Worm (Caenorhabditis elegans) whole organism, L4 larva: Measurements from ENCODE around the gene orc-5.

Experiments used
- F37D6.2 ChIP-seq: sonication (generic microtip); optimal IDR thresholded peaks from 2 replicates; lab custom pipeline; 2016; ENCODE audit warnings: mild to moderate bottlenecking, missing genetic modification characterization, missing compliant biosample characterization
- F44E2.7 ChIP-seq: fragments of 200-800 bp; sonication (Bioruptor generic); IDR thresholded peaks from 2 replicates; pipeline ENCODE4 v2.1.2; 2022; ENCODE audit warnings: missing genetic modification characterization, missing compliant biosample characterization
- F49E8.2 ChIP-seq: sonication (generic microtip); optimal IDR thresholded peaks from 2 replicates; lab custom pipeline; 2016; ENCODE audit warnings: missing compliant biosample characterization, mild to moderate bottlenecking, missing genetic modification characterization, borderline replicate concordance
- R02D3.7 ChIP-seq: fragments of 150-350 bp; sonication (generic microtip); optimal IDR thresholded peaks from 3 replicates; lab custom pipeline; 2014; ENCODE audit warnings: missing biosample characterization, missing genetic modification characterization
- T20F7.1 ChIP-seq: fragments of 200-800 bp; sonication (Bioruptor generic); optimal IDR thresholded peaks from 2 replicates; lab custom pipeline; 2018; ENCODE audit warnings: mild to moderate bottlenecking, missing genetic modification characterization, missing compliant biosample characterization
- ZK546.5 ChIP-seq, 2 experiments: sonication (generic microtip); optimal IDR thresholded peaks; 2 replicates each; lab custom pipeline; 2017; ENCODE audit warnings: missing biosample characterization in 2 of 2, missing genetic modification characterization in 2 of 2
- aly-2 ChIP-seq: sonication (generic microtip); optimal IDR thresholded peaks from 2 replicates; lab custom pipeline; 2018; ENCODE audit warnings: missing biosample characterization, missing genetic modification characterization
- arid-1 ChIP-seq: fragments of 200-800 bp; sonication (Bioruptor generic); conservative IDR thresholded peaks from 2 replicates; pipeline ENCODE4 v1.3.6; 2022; ENCODE audit warnings: missing genetic modification reagents, missing genetic modification characterization, missing compliant biosample characterization
- ceh-20 ChIP-seq: fragments of 200-800 bp; sonication (Bioruptor generic); IDR thresholded peaks from 2 replicates; pipeline ENCODE4 v1.3.6; 2022; ENCODE audit warnings: missing genetic modification reagents, missing genetic modification characterization, missing compliant biosample characterization
- ceh-44 ChIP-seq: fragments of 200-800 bp; sonication (Bioruptor generic); IDR thresholded peaks from 2 replicates; pipeline ENCODE4 v1.3.6; 2022; ENCODE audit warnings: missing genetic modification reagents, missing genetic modification characterization, missing compliant biosample characterization
- ces-1 ChIP-seq: fragments of 150-350 bp; sonication (generic microtip); optimal IDR thresholded peaks from 4 replicates; lab custom pipeline; 2014; ENCODE audit warnings: missing biosample characterization, missing genetic modification reagents, missing genetic modification characterization
- ctbp-1 ChIP-seq: fragments of 200-800 bp; sonication (Bioruptor generic); IDR thresholded peaks from 2 replicates; pipeline ENCODE4 v1.3.6; 2022; ENCODE audit warnings: missing genetic modification reagents, missing genetic modification characterization, missing compliant biosample characterization
- daf-12 ChIP-seq: fragments of 150-350 bp; optimal IDR thresholded peaks from 2 replicates; lab custom pipeline; 2014; ENCODE audit warnings: missing biosample characterization, missing genetic modification reagents, missing genetic modification characterization
- daf-16 ChIP-seq, 3 experiments: sonication (generic microtip); optimal IDR thresholded peaks; 2 replicates each; lab custom pipeline; 2016 to 2017; ENCODE audit warnings: missing genetic modification characterization in 3 of 3, missing genetic modification reagents in 3 of 3, mild to moderate bottlenecking in 2 of 3, missing compliant biosample characterization in 2 of 3, missing biosample characterization in 1 of 3, moderate library complexity in 1 of 3
- egl-43 ChIP-seq: fragments of 200-800 bp; sonication (Bioruptor generic); IDR thresholded peaks from 2 replicates; pipeline ENCODE4 v1.3.6; 2022; ENCODE audit warnings: missing genetic modification reagents, missing genetic modification characterization, missing compliant biosample characterization
- gei-8 ChIP-seq: fragments of 200-800 bp; sonication (Bioruptor generic); optimal IDR thresholded peaks from 2 replicates; lab custom pipeline; 2018; ENCODE audit warnings: mild to moderate bottlenecking, missing genetic modification characterization, missing compliant biosample characterization
- hmg-1.1 ChIP-seq: fragments of 200-800 bp; sonication (Bioruptor generic); IDR thresholded peaks from 2 replicates; pipeline ENCODE4 v1.3.6; 2022; ENCODE audit warnings: missing genetic modification reagents, missing genetic modification characterization, missing compliant biosample characterization
- jun-1 ChIP-seq: fragments of 150-350 bp; optimal IDR thresholded peaks from 2 replicates; lab custom pipeline; 2014; ENCODE audit warnings: missing biosample characterization, missing genetic modification reagents, missing genetic modification characterization
- lin-1 ChIP-seq: fragments of 200-800 bp; sonication (Bioruptor generic); IDR thresholded peaks from 2 replicates; pipeline ENCODE4 v1.3.6; 2022; ENCODE audit warnings: missing genetic modification reagents, missing genetic modification characterization, missing compliant biosample characterization
- lin-13 ChIP-seq: fragments of 150-350 bp; optimal IDR thresholded peaks from 2 replicates; lab custom pipeline; 2014; ENCODE audit warnings: missing biosample characterization, missing genetic modification reagents, missing genetic modification characterization
- lin-38 ChIP-seq: fragments of 200-800 bp; sonication (Bioruptor generic); IDR thresholded peaks from 2 replicates; pipeline ENCODE4 v1.3.6; 2022; ENCODE audit warnings: missing genetic modification reagents, missing genetic modification characterization, missing compliant biosample characterization
- lin-39 ChIP-seq: fragments of 150-350 bp; optimal IDR thresholded peaks from 2 replicates; lab custom pipeline; 2014; ENCODE audit warnings: missing biosample characterization, missing genetic modification reagents, missing genetic modification characterization
- lir-3 ChIP-seq: sonication (generic microtip); optimal IDR thresholded peaks from 2 replicates; lab custom pipeline; 2016; ENCODE audit warnings: mild to moderate bottlenecking, missing genetic modification characterization, missing compliant biosample characterization
- madf-5 ChIP-seq, 2 experiments: fragments of 200-800 bp; sonication (Bioruptor generic); IDR thresholded peaks; 2 replicates each; pipeline ENCODE4 v1.3.6; 2022; ENCODE audit warnings: missing compliant biosample characterization in 2 of 2, missing genetic modification characterization in 2 of 2
- madf-9 ChIP-seq: fragments of 200-800 bp; sonication (Bioruptor generic); conservative IDR thresholded peaks from 2 replicates; pipeline ENCODE4 v1.3.6; 2022; ENCODE audit warnings: missing genetic modification reagents, missing genetic modification characterization, missing compliant biosample characterization
- mxl-2 ChIP-seq: fragments of 200-800 bp; sonication (Bioruptor generic); conservative IDR thresholded peaks from 2 replicates; pipeline ENCODE4 v1.3.6; 2022; ENCODE audit warnings: missing genetic modification reagents, missing genetic modification characterization, missing compliant biosample characterization
- mxl-3 ChIP-seq: fragments of 200-800 bp; sonication (Bioruptor generic); optimal IDR thresholded peaks from 2 replicates; lab custom pipeline; 2018; ENCODE audit warnings: mild to moderate bottlenecking, missing genetic modification characterization, missing compliant biosample characterization
- nhr-102 ChIP-seq: sonication (generic microtip); optimal IDR thresholded peaks from 2 replicates; lab custom pipeline; 2016; ENCODE audit warnings: mild to moderate bottlenecking, missing genetic modification characterization, moderate library complexity, missing compliant biosample characterization
- nhr-111 ChIP-seq: fragments of 200-800 bp; sonication (Bioruptor generic); optimal IDR thresholded peaks from 2 replicates; lab custom pipeline; 2018; ENCODE audit warnings: mild to moderate bottlenecking, missing genetic modification characterization, missing compliant biosample characterization
- nhr-237 ChIP-seq: sonication (generic microtip); optimal IDR thresholded peaks from 2 replicates; lab custom pipeline; 2017; ENCODE audit warnings: missing biosample characterization, missing genetic modification characterization
- nhr-25 ChIP-seq: sonication (generic microtip); optimal IDR thresholded peaks from 2 replicates; lab custom pipeline; 2017; ENCODE audit warnings: missing genetic modification characterization, mild to moderate bottlenecking, missing compliant biosample characterization, antibody characterized with exemption, moderate library complexity, borderline replicate concordance; ENCODE audit not compliant: insufficient read depth
- nhr-28 ChIP-seq: fragments of 150-350 bp; optimal IDR thresholded peaks from 2 replicates; lab custom pipeline; 2014; ENCODE audit warnings: missing biosample characterization, missing genetic modification characterization
- nhr-41 ChIP-seq: fragments of 200-800 bp; sonication (Bioruptor generic); IDR thresholded peaks from 2 replicates; pipeline ENCODE4 v1.3.6; 2022; ENCODE audit warnings: missing genetic modification reagents, missing genetic modification characterization, missing compliant biosample characterization
- nhr-42 ChIP-seq: fragments of 200-800 bp; sonication (Bioruptor generic); IDR thresholded peaks from 2 replicates; pipeline ENCODE4 v1.3.6; 2022; ENCODE audit warnings: missing genetic modification characterization, missing compliant biosample characterization
- nhr-48 ChIP-seq: sonication (generic microtip); optimal IDR thresholded peaks from 2 replicates; lab custom pipeline; 2016; ENCODE audit warnings: mild to moderate bottlenecking, missing genetic modification characterization, missing compliant biosample characterization
- nhr-76 ChIP-seq: fragments of 150-350 bp; optimal IDR thresholded peaks from 2 replicates; lab custom pipeline; 2014; ENCODE audit warnings: missing biosample characterization, missing genetic modification characterization
- saeg-2 ChIP-seq: fragments of 200-800 bp; sonication (Bioruptor generic); IDR thresholded peaks from 2 replicates; pipeline ENCODE4 v1.3.6; 2022; ENCODE audit warnings: missing genetic modification reagents, missing genetic modification characterization, missing compliant biosample characterization
- sdz-12 ChIP-seq: fragments of 200-800 bp; sonication (Bioruptor generic); optimal IDR thresholded peaks from 2 replicates; lab custom pipeline; 2018; ENCODE audit warnings: mild to moderate bottlenecking, missing genetic modification characterization, missing compliant biosample characterization
- snpc-1.2 ChIP-seq: fragments of 200-800 bp; sonication (Bioruptor generic); IDR thresholded peaks from 2 replicates; pipeline ENCODE4 v1.3.6; 2022; ENCODE audit warnings: missing genetic modification reagents, missing genetic modification characterization, missing compliant biosample characterization
- snpc-4 ChIP-seq: fragments of 150-350 bp; optimal IDR thresholded peaks from 2 replicates; lab custom pipeline; 2014; ENCODE audit warnings: missing biosample characterization, missing genetic modification characterization
- spr-3 ChIP-seq: fragments of 200-800 bp; sonication (Bioruptor generic); optimal IDR thresholded peaks from 2 replicates; lab custom pipeline; 2018; ENCODE audit warnings: mild to moderate bottlenecking, missing genetic modification characterization, missing compliant biosample characterization
- zag-1 ChIP-seq: fragments of 150-350 bp; optimal IDR thresholded peaks from 2 replicates; lab custom pipeline; 2014; ENCODE audit warnings: missing biosample characterization, missing genetic modification characterization
- zfp-2 ChIP-seq: sonication (generic microtip); optimal IDR thresholded peaks from 2 replicates; lab custom pipeline; 2016; ENCODE audit warnings: mild to moderate bottlenecking, missing genetic modification characterization, missing compliant biosample characterization
- zip-11 ChIP-seq: fragments of 200-800 bp; sonication (Bioruptor generic); IDR thresholded peaks from 2 replicates; pipeline ENCODE4 v1.3.6; 2022; ENCODE audit warnings: missing genetic modification characterization, missing compliant biosample characterization
- ztf-11 ChIP-seq: fragments of 150-350 bp; optimal IDR thresholded peaks from 2 replicates; lab custom pipeline; 2014; ENCODE audit warnings: missing biosample characterization, missing genetic modification characterization

The orc-5 gene

DNA sequence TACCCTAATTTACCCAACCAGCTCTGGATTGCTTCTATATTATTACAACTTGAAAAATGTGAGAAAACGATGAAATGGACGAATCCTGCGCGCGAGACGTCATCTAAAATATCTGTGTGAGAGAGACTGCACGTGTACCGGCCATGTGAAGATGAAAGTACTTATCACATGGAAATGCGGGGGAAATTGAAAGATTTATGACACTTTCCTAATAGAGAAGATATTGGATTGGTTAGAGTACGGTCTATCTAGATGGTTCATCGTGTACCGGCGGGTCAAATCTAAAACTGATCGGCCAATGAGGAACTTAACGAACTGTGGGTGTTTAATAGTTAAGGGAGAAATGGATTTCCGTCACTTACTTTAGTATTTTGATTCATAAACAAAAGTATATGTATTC is 47.6 kb upstream of the orc-5 start (continued):
- no peak for TF ChIP-seq nhr-25 (tag; lab: Kevin White, UChicago)
- no peak for TF ChIP-seq zag-1 (tag; lab: Kevin White, UChicago)
- no peak for TF ChIP-seq R02D3.7 (tag; lab: Kevin White, UChicago)
- no peak for TF ChIP-seq lin-38
- TF ChIP-seq lin-1, result no peak
- no peak for TF ChIP-seq nhr-42
- TF ChIP-seq daf-16 (GFP tag; optimal IDR thresholded peaks at IDR 0.05; lab: Kevin White, UChicago), result no peak
- no peak for TF ChIP-seq daf-16 (tag; optimal IDR thresholded peaks at IDR 0.05; lab: Kevin White, UChicago)
- no peak for TF ChIP-seq egl-43
- no peak for TF ChIP-seq lir-3
- peak; percentile 71 for TF ChIP-seq nhr-28 (tag; lab: Kevin White, UChicago)
- no peak for TF ChIP-seq ztf-11 (tag; lab: Kevin White, UChicago)
- TF ChIP-seq madf-5 (GFP tag; IDR thresholded peaks at IDR 0.05; lab: Robert Waterston, UW), result no peak
- no peak for TF ChIP-seq nhr-111 (GFP tag; lab: Kevin White, UChicago)
- TF ChIP-seq ceh-20 (GFP tag; lab: Robert Waterston, UW), result 0 out of 2 replicates have a peak, but pooled peaks have one; percentile 40
- no peak for TF ChIP-seq arid-1
- TF ChIP-seq ZK546.5 (tag; optimal IDR thresholded peaks at IDR 0.05; lab: Kevin White, UChicago), result no peak
- no peak for TF ChIP-seq hmg-1.1 (GFP tag; lab: Robert Waterston, UW)
- TF ChIP-seq saeg-2 (GFP tag; lab: Robert Waterston, UW), result no peak
- no peak for TF ChIP-seq daf-12 (tag; lab: Kevin White, UChicago)
- TF ChIP-seq nhr-102 (tag; lab: Kevin White, UChicago), result no peak
- no peak for TF ChIP-seq gei-8
- TF ChIP-seq ces-1, result no peak
- TF ChIP-seq sdz-12 (GFP tag; lab: Kevin White, UChicago), result no peak
- no peak for TF ChIP-seq nhr-41 (GFP tag; lab: Robert Waterston, UW)
- TF ChIP-seq lin-13, result no peak
- no peak for TF ChIP-seq F37D6.2 (tag; lab: Kevin White, UChicago)
- peak; percentile 94 for TF ChIP-seq nhr-48 (tag; lab: Kevin White, UChicago)
- no peak for TF ChIP-seq zip-11 (GFP tag; lab: Robert Waterston, UW)
- no peak for TF ChIP-seq F49E8.2 (tag; lab: Kevin White, UChicago)
- no peak for TF ChIP-seq T20F7.1 (GFP tag; lab: Kevin White, UChicago)
- TF ChIP-seq nhr-237, result no peak
- TF ChIP-seq zfp-2 (tag; lab: Kevin White, UChicago), result no peak
- no peak for TF ChIP-seq snpc-4 (tag; lab: Kevin White, UChicago)
- TF ChIP-seq ceh-44 (GFP tag; lab: Robert Waterston, UW), result no peak
- TF ChIP-seq mxl-2 (GFP tag; lab: Robert Waterston, UW), result peak; percentile 81
- no peak for TF ChIP-seq ctbp-1
- no peak for TF ChIP-seq F44E2.7
- TF ChIP-seq lin-39 (tag; lab: Kevin White, UChicago), result no peak
- TF ChIP-seq jun-1, result no peak
- no peak for TF ChIP-seq snpc-1.2 (GFP tag; lab: Robert Waterston, UW)
- TF ChIP-seq madf-9 (GFP tag; lab: Robert Waterston, UW), result no peak
- TF ChIP-seq spr-3, result no peak
- TF ChIP-seq mxl-3 (GFP tag; lab: Kevin White, UChicago), result peak; percentile 83
- TF ChIP-seq aly-2 (tag; lab: Kevin White, UChicago), result no peak
- no peak for TF ChIP-seq nhr-76 (tag; lab: Kevin White, UChicago)
